Fruit fly (Drosophila melanogaster): ENCODE data around the gene RnpS1.
A peak's percentile ranks its signal among the peaks of the same experiment; 100 is the strongest.

The RnpS1 gene

DNA sequence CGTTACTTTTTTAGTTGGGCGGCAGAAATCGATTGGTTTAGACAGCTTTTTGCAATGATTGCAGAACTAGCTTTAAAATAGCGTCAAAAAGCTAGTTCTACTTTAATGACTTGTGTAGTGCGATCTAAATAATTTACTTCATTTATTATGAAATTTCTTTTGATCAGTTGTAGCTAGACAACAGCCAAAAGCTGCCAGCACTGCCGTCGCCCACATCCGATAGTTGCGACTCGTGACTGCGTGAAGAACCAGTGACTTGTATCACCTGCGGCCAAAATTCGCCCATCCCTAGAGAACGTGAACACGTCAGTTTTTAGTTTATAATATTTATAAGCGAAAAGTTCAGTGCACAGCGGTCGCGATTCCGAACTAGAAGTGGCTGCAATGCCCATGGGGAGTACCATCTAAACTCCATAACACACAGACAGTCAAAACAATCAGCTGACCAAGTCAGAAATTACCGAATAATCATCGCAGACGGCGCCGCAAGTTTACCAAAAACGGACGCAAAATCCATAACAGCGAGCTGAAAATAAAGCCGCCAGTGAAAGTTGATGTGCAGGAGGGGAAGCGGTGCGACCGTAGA is 34.9 kb downstream of the RnpS1 start, which contains the start of gene P58IPK (continued):
- peak; percentile 98 for TF ChIP-seq CG15514 (GFP tag; optimal IDR thresholded peaks at IDR 0.05)
- peak; percentile 96 for TF ChIP-seq Opbp (GFP tag; IDR thresholded peaks at IDR 0.05; ENCODE audit: partially characterized antibody)
- TF ChIP-seq cwo (GFP tag; optimal IDR thresholded peaks at IDR 0.05) = no peak
- TF ChIP-seq CG9932 (GFP tag; IDR thresholded peaks at IDR 0.05) = peak; percentile 94
- TF ChIP-seq da (GFP tag; optimal IDR thresholded peaks at IDR 0.05) = peak; percentile 34
- TF ChIP-seq eyg (GFP tag; optimal IDR thresholded peaks at IDR 0.05) = peak; percentile 42
- peak; percentile 78 for TF ChIP-seq CG12155 (GFP tag; optimal IDR thresholded peaks at IDR 0.05)
- no peak for TF ChIP-seq Hand (GFP tag; optimal IDR thresholded peaks at IDR 0.05)
- TF ChIP-seq CG32532 (GFP tag; IDR thresholded peaks at IDR 0.05) = peak; percentile 76
- TF ChIP-seq CG12219 (GFP tag; optimal IDR thresholded peaks at IDR 0.05) = no peak
- no peak for TF ChIP-seq btn (GFP tag; optimal IDR thresholded peaks at IDR 0.05)
- TF ChIP-seq CG5180 (GFP tag; optimal IDR thresholded peaks at IDR 0.05) = no peak
- TF ChIP-seq Sox100B (GFP tag; optimal IDR thresholded peaks at IDR 0.05) = no peak
- peak; percentile 59 for TF ChIP-seq H2.0 (GFP tag; IDR thresholded peaks at IDR 0.05)
- TF ChIP-seq CG12659 (GFP tag; optimal IDR thresholded peaks at IDR 0.05) = peak; percentile 83
- TF ChIP-seq Hmx (GFP tag; optimal IDR thresholded peaks at IDR 0.05) = no peak
- TF ChIP-seq CG14710 (tag; optimal IDR thresholded peaks at IDR 0.05) = peak; percentile 73
- TF ChIP-seq Hey (tag; optimal IDR thresholded peaks at IDR 0.05) = no peak
- TF ChIP-seq CG14050 (GFP tag; IDR thresholded peaks at IDR 0.05) = no peak
- TF ChIP-seq CG10959 (GFP tag; IDR thresholded peaks at IDR 0.05) = no peak
- no peak for TF ChIP-seq B-H1 (GFP tag; IDR thresholded peaks at IDR 0.05)
- TF ChIP-seq pfk (GFP tag; optimal IDR thresholded peaks at IDR 0.05) = no peak
- TF ChIP-seq CG32767 (GFP tag; IDR thresholded peaks at IDR 0.05) = no peak
- TF ChIP-seq CG4424 (GFP tag; optimal IDR thresholded peaks at IDR 0.05) = peak; percentile 51
- peak; percentile 59 for TF ChIP-seq ftz-f1 (GFP tag; optimal IDR thresholded peaks at IDR 0.05)
- TF ChIP-seq CG12744 (GFP tag; optimal IDR thresholded peaks at IDR 0.05) = peak; percentile 72
- peak; percentile 68 for TF ChIP-seq Dek (tag; optimal IDR thresholded peaks at IDR 0.05)
- TF ChIP-seq CG14965 (GFP tag; optimal IDR thresholded peaks at IDR 0.05; ENCODE audit: borderline replicate concordance) = no peak
- TF ChIP-seq maf-S (GFP tag; optimal IDR thresholded peaks at IDR 0.05) = peak; percentile 67
- peak; percentile 66; the same call in 2 of the 3 replicates for TF ChIP-seq ci (GFP tag; IDR thresholded peaks at IDR 0.05)
- no peak for TF ChIP-seq CG12104 (GFP tag; optimal IDR thresholded peaks at IDR 0.05)
- no peak for TF ChIP-seq odd (GFP tag; optimal IDR thresholded peaks at IDR 0.05)
- TF ChIP-seq eve (GFP tag; optimal IDR thresholded peaks at IDR 0.05) = no peak
- no peak for TF ChIP-seq CG3407 (GFP tag; optimal IDR thresholded peaks at IDR 0.05)
- peak; percentile 98 for TF ChIP-seq Ets65A (GFP tag)
- no peak for TF ChIP-seq CG4360 (GFP tag; IDR thresholded peaks at IDR 0.05)
- TF ChIP-seq hbn (GFP tag; IDR thresholded peaks at IDR 0.05; ENCODE audit: partially characterized antibody) = peak; percentile 88
- TF ChIP-seq Stat92E (GFP tag; optimal IDR thresholded peaks at IDR 0.05) = no peak
- peak; percentile 75 to 83 for TF ChIP-seq Pdp1 (GFP tag; optimal IDR thresholded peaks at IDR 0.05)
- TF ChIP-seq ken (GFP tag; IDR thresholded peaks at IDR 0.05) = peak; percentile 78
- peak; percentile 81 for TF ChIP-seq HLH54F (GFP tag; optimal IDR thresholded peaks at IDR 0.05)
- peak; percentile 94 for TF ChIP-seq Dll (GFP tag; IDR thresholded peaks at IDR 0.05; ENCODE audit: partially characterized antibody)
- peak; percentile 65 for TF ChIP-seq vfl (GFP tag; optimal IDR thresholded peaks at IDR 0.05)
- TF ChIP-seq CG3281 (GFP tag; optimal IDR thresholded peaks at IDR 0.05) = peak; percentile 31
- no peak for TF ChIP-seq CG12071 (GFP tag; optimal IDR thresholded peaks at IDR 0.05)
- no peak for TF ChIP-seq D19A (tag; optimal IDR thresholded peaks at IDR 0.05)
- TF ChIP-seq CG17186 (GFP tag; optimal IDR thresholded peaks at IDR 0.05) = peak; percentile 72
- peak; percentile 57 for TF ChIP-seq CG34376 (GFP tag; optimal IDR thresholded peaks at IDR 0.05)
- peak; percentile 73; the same call in 2 of the 4 replicates for TF ChIP-seq chinmo (GFP tag; IDR thresholded peaks at IDR 0.05; ENCODE audit: partially characterized antibody)
- TF ChIP-seq grau (tag; optimal IDR thresholded peaks at IDR 0.05) = peak; percentile 64
